Worm (Caenorhabditis elegans) whole organism, mixed stage, embryonic: ENCODE measurements around the gene C03G6.21.

Experiments
- M03D4.4 ChIP-seq: sonication (generic microtip); optimal IDR thresholded peaks from 2 replicates; lab custom pipeline; 2017; ENCODE audit warnings: mild to moderate bottlenecking, missing genetic modification characterization, missing compliant biosample characterization
- bed-3 ChIP-seq: fragments of 200-800 bp; sonication (Bioruptor generic); optimal IDR thresholded peaks from 3 replicates; lab custom pipeline; 2018; ENCODE audit warnings: mild to moderate bottlenecking, missing genetic modification characterization, moderate library complexity, missing compliant biosample characterization
- blmp-1 ChIP-seq: fragments of 150-350 bp; optimal IDR thresholded peaks from 2 replicates; lab custom pipeline; 2014; ENCODE audit warnings: missing biosample characterization, missing genetic modification characterization
- ceh-39 ChIP-seq: fragments of 150-350 bp; optimal IDR thresholded peaks from 2 replicates; lab custom pipeline; 2014; ENCODE audit warnings: missing biosample characterization, missing genetic modification characterization
- ceh-43 ChIP-seq: fragments of 200-800 bp; sonication (Bioruptor generic); optimal IDR thresholded peaks from 2 replicates; lab custom pipeline; 2018; ENCODE audit warnings: mild to moderate bottlenecking, missing genetic modification characterization, moderate library complexity, missing compliant biosample characterization
- ces-1 ChIP-seq: fragments of 150-350 bp; optimal IDR thresholded peaks from 2 replicates; lab custom pipeline; 2014; ENCODE audit warnings: missing biosample characterization, missing genetic modification reagents, missing genetic modification characterization
- cnd-1 ChIP-seq: fragments of 200-800 bp; sonication (Bioruptor generic); optimal IDR thresholded peaks from 2 replicates; lab custom pipeline; 2018; ENCODE audit warnings: mild to moderate bottlenecking, missing genetic modification characterization, missing compliant biosample characterization
- drap-1 ChIP-seq: fragments of 200-800 bp; sonication (Bioruptor generic); optimal IDR thresholded peaks from 3 replicates; lab custom pipeline; 2018; ENCODE audit warnings: mild to moderate bottlenecking, missing genetic modification characterization, missing compliant biosample characterization
- elt-1 ChIP-seq: sonication (generic microtip); optimal IDR thresholded peaks from 2 replicates; lab custom pipeline; 2017; ENCODE audit warnings: missing genetic modification characterization, mild to moderate bottlenecking, missing compliant biosample characterization, antibody characterized with exemption, moderate library complexity, borderline replicate concordance; ENCODE audit not compliant: insufficient read depth
- elt-3 ChIP-seq: fragments of 150-350 bp; optimal IDR thresholded peaks from 2 replicates; lab custom pipeline; 2014; ENCODE audit warnings: missing biosample characterization, missing genetic modification characterization
- flh-1 ChIP-seq: fragments of 200-800 bp; sonication (Bioruptor generic); optimal IDR thresholded peaks from 2 replicates; lab custom pipeline; 2018; ENCODE audit warnings: mild to moderate bottlenecking, missing genetic modification characterization, moderate library complexity, missing compliant biosample characterization
- ham-2 ChIP-seq: fragments of 200-800 bp; sonication (Bioruptor generic); optimal IDR thresholded peaks from 2 replicates; lab custom pipeline; 2018; ENCODE audit warnings: mild to moderate bottlenecking, missing genetic modification characterization, missing compliant biosample characterization
- hlh-1 ChIP-seq: fragments of 150-350 bp; optimal IDR thresholded peaks from 2 replicates; lab custom pipeline; 2014; ENCODE audit warnings: missing biosample characterization, missing genetic modification reagents, missing genetic modification characterization
- lin-13 ChIP-seq: fragments of 150-350 bp; optimal IDR thresholded peaks from 2 replicates; lab custom pipeline; 2014; ENCODE audit warnings: missing biosample characterization, missing genetic modification characterization
- lin-32 ChIP-seq: fragments of 200-800 bp; sonication (Bioruptor generic); optimal IDR thresholded peaks from 2 replicates; lab custom pipeline; 2018; ENCODE audit warnings: mild to moderate bottlenecking, missing genetic modification characterization, missing compliant biosample characterization
- lsy-2 ChIP-seq: fragments of 150-350 bp; optimal IDR thresholded peaks from 2 replicates; lab custom pipeline; 2014; ENCODE audit warnings: missing biosample characterization, missing genetic modification characterization
- mep-1 ChIP-seq: fragments of 150-350 bp; optimal IDR thresholded peaks from 2 replicates; lab custom pipeline; 2017; ENCODE audit warnings: missing biosample characterization, missing genetic modification reagents, missing genetic modification characterization, inconsistent platforms
- mls-2 ChIP-seq: sonication (generic microtip); optimal IDR thresholded peaks from 2 replicates; lab custom pipeline; 2016; ENCODE audit warnings: mild to moderate bottlenecking, missing genetic modification characterization, moderate library complexity, missing compliant biosample characterization
- nhr-2 ChIP-seq: fragments of 150-350 bp; optimal IDR thresholded peaks from 2 replicates; lab custom pipeline; 2014; ENCODE audit warnings: missing biosample characterization, missing genetic modification characterization
- nhr-237 ChIP-seq: fragments of 150-350 bp; optimal IDR thresholded peaks from 2 replicates; lab custom pipeline; 2014; ENCODE audit warnings: missing biosample characterization, missing genetic modification characterization
- nhr-28 ChIP-seq: fragments of 150-350 bp; optimal IDR thresholded peaks from 2 replicates; lab custom pipeline; 2014; ENCODE audit warnings: missing biosample characterization, missing genetic modification characterization
- nhr-76 ChIP-seq: sonication (generic microtip); optimal IDR thresholded peaks from 2 replicates; lab custom pipeline; 2017; ENCODE audit warnings: missing biosample characterization, missing genetic modification characterization
- pha-4 ChIP-seq: fragments of 150-350 bp; optimal IDR thresholded peaks from 2 replicates; lab custom pipeline; 2018; ENCODE audit warnings: missing biosample characterization, missing genetic modification reagents, missing genetic modification characterization
- sem-2 ChIP-seq: fragments of 200-800 bp; sonication (Bioruptor generic); optimal IDR thresholded peaks from 2 replicates; lab custom pipeline; 2018; ENCODE audit warnings: mild to moderate bottlenecking, missing genetic modification characterization, missing compliant biosample characterization
- sptf-1 ChIP-seq: sonication (generic microtip); optimal IDR thresholded peaks from 2 replicates; lab custom pipeline; 2017; ENCODE audit warnings: mild to moderate bottlenecking, missing genetic modification characterization, moderate library complexity, missing compliant biosample characterization
- unc-120 ChIP-seq: sonication (generic microtip); optimal IDR thresholded peaks from 2 replicates; lab custom pipeline; 2017; ENCODE audit warnings: missing genetic modification characterization, missing compliant biosample characterization; ENCODE audit not compliant: poor library complexity, severe bottlenecking
- unc-39 ChIP-seq: fragments of 150-350 bp; optimal IDR thresholded peaks from 2 replicates; lab custom pipeline; 2014; ENCODE audit warnings: missing biosample characterization, missing genetic modification characterization
- unc-62 ChIP-seq: fragments of 150-350 bp; optimal IDR thresholded peaks from 2 replicates; lab custom pipeline; 2014; ENCODE audit warnings: missing biosample characterization, missing genetic modification reagents, missing genetic modification characterization
- zip-8 ChIP-seq: fragments of 150-350 bp; optimal IDR thresholded peaks from 2 replicates; lab custom pipeline; 2014; ENCODE audit warnings: missing biosample characterization, missing genetic modification characterization

Gene C03G6.21

DNA sequence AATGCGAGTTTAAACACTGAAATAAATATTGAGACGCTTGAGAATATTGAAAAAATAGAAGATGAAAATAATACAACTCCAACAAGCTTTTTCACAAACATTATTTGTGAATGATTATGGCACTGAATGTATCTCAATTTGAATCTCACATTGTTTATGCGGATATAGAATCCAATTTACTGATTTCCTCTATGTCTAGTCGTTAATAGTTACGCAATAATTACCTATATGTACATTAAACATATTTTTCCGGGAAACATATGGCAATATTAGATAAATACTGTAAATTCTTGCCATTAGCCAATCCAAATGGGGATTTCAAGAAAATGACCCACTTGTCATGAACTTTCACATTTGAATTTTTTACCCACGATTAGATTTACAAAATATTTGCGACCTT is 38.8 kb upstream of the C03G6.21 start, which contains the start of gene srx-9:
srx-9 (minus strand) TSS at position 101 of the 400 bp plus-strand sequence.
- TF ChIP-seq zip-8 (tag; lab: Kevin White, UChicago): peak; percentile 33
- no peak for TF ChIP-seq ces-1 (GFP tag; lab: Kevin White, UChicago)
- no peak for TF ChIP-seq elt-1 (tag; lab: Kevin White, UChicago)

DNA sequence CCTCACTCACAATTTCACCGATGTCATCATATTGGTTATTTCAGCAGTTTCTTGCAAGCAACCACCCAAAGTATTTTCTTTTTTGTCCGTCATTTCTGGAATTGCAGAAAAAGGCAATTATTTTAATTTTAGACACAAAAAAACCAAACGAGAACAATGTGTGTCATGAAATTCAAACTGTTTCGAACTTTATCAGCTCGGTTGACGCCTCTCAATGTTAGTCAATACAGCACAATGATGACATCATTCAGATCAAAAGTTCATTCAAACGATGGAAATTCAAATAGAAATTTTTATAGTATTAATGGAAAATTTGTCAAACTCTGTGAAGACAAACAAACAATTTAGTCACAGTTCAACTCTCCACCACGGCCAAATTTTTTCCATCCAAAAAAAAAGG is 35.3 kb upstream of the C03G6.21 start, which contains the start of gene fbxa-105:
fbxa-105 (minus strand) TSS at position 97 of the 400 bp plus-strand sequence.
- TF ChIP-seq ceh-43 (GFP tag; lab: Kevin White, UChicago) (no peak), ces-1 (GFP tag; lab: Kevin White, UChicago) (no peak), M03D4.4 (no peak), pha-4 (tag; lab: Kevin White, UChicago) (no peak), nhr-76 (no peak), mep-1 (tag; lab: Kevin White, UChicago) (no peak), unc-62 (GFP tag; lab: Kevin White, UChicago) (no peak), elt-1 (tag; lab: Kevin White, UChicago) (no peak), unc-39 (tag; lab: Kevin White, UChicago) (no peak), zip-8 (tag; lab: Kevin White, UChicago) (no peak), nhr-28 (no peak), ceh-39 (tag; lab: Kevin White, UChicago) (no peak), sem-2 (GFP tag; lab: Kevin White, UChicago) (no peak), blmp-1 (tag; lab: Kevin White, UChicago) (no peak), mls-2 (tag; lab: Kevin White, UChicago) (no peak), bed-3 (GFP tag; lab: Kevin White, UChicago) (no peak), drap-1 (GFP tag; lab: Kevin White, UChicago) (no peak), elt-3 (no peak), lin-13 (tag; lab: Kevin White, UChicago) (no peak)

DNA sequence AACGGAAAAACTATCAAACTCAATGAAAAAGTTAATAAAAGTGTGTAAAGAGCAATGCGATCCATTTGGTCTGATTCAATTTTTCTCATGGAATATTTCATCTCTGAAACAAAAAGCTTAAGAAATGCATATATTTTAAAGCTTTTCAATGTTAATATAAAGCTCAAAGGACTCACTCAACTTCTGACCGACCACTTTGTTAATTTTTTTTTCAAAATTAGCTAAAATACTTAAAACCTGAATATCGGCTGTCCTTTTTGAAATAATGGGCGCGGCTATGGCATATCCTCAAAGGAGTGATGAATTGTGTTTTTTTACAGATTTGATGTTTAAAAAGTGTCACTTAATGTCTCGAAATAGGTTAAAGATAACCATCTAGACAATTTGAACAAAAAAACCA is 33.2 kb upstream of the C03G6.21 start, which contains the start of gene C02H6.1:
C02H6.1 (minus strand) TSS at position 101 of the 400 bp plus-strand sequence.
- TF ChIP-seq elt-1 (tag; lab: Kevin White, UChicago): no peak
- TF ChIP-seq elt-3: no peak
- no peak for TF ChIP-seq lin-32 (GFP tag; lab: Kevin White, UChicago)
- TF ChIP-seq mls-2 (tag; lab: Kevin White, UChicago): no peak
- no peak for TF ChIP-seq zip-8 (tag; lab: Kevin White, UChicago)
- TF ChIP-seq lsy-2 (tag; lab: Kevin White, UChicago): no peak
- TF ChIP-seq ceh-43 (GFP tag; lab: Kevin White, UChicago): no peak
- TF ChIP-seq cnd-1: no peak
- no peak for TF ChIP-seq ces-1 (GFP tag; lab: Kevin White, UChicago)
- TF ChIP-seq sptf-1 (tag; lab: Kevin White, UChicago): no peak
- no peak for TF ChIP-seq mep-1 (tag; lab: Kevin White, UChicago)
- TF ChIP-seq pha-4 (tag; lab: Kevin White, UChicago): no peak
- no peak for TF ChIP-seq flh-1
- no peak for TF ChIP-seq blmp-1 (tag; lab: Kevin White, UChicago)
- TF ChIP-seq nhr-237 (tag; lab: Kevin White, UChicago): no peak
- no peak for TF ChIP-seq unc-39 (tag; lab: Kevin White, UChicago)
- TF ChIP-seq nhr-28: no peak
- TF ChIP-seq nhr-2 (tag; lab: Kevin White, UChicago): no peak

DNA sequence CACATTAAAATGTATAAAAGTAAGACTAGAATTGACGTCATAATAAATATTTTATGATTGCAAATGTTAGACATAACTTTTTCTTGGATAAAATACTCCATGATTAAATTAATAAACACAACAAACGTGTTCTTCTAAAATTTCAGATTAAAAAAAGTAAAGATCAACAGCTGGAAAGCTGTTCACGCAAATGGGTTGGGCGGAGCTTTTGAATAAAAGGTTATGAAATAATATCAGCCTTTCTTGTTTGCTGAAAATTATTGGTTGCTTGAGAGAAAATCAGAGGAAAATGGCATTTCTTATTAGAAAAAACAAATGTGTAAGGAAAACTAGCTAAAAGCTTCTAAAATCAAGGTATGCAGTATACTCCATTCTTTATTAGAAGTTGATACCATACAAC is 31.2 kb upstream of the C03G6.21 start, which contains the start of gene C02H6.3:
C02H6.3 (minus strand) TSS at position 101 of the 400 bp plus-strand sequence.
- TF ChIP-seq lin-13 (tag; lab: Kevin White, UChicago): no peak
- no peak for TF ChIP-seq lin-32 (GFP tag; lab: Kevin White, UChicago)
- no peak for TF ChIP-seq ham-2 (GFP tag; lab: Kevin White, UChicago)
- no peak for TF ChIP-seq M03D4.4
- TF ChIP-seq unc-62 (GFP tag; lab: Kevin White, UChicago): no peak
- no peak for TF ChIP-seq blmp-1 (tag; lab: Kevin White, UChicago)
- TF ChIP-seq sptf-1 (tag; lab: Kevin White, UChicago): no peak
- no peak for TF ChIP-seq hlh-1 (tag; lab: Kevin White, UChicago)
- no peak for TF ChIP-seq nhr-76

DNA sequence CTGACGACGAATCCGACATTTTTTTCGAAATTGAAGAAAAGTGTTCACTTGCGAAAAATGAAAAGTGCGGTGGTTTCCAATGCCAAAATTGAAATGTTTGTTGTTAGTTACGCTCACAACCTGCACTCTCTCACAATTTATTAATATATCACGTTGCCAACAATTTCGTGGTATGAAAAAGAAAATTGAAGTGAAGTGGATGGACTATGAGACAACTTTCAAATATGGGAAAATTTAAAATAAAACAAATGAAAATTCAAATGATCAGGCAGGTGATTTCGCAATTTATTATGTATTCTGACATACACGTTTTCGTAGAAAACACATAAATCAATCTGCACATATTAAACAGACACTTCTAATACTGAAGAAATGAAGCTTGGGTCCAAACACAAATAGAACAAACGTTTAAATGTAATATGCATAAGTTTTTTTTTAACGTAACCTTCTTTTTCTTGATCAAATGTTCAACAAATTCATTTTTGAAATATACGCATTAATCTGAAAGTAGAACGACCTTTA is 29.5 kb upstream of the C03G6.21 start, which contains the start of gene srp-6:
srp-6 (minus strand) TSS at position 51 of the 522 bp plus-strand sequence.
- TF ChIP-seq lin-13 (tag; lab: Kevin White, UChicago) (no peak), hlh-1 (tag; lab: Kevin White, UChicago) (no peak), ceh-39 (tag; lab: Kevin White, UChicago) (no peak), blmp-1 (tag; lab: Kevin White, UChicago) (no peak), unc-120 (tag; lab: Kevin White, UChicago) (no peak)
